Worm (Caenorhabditis elegans): Measurements from ENCODE around the gene F53F8.6.

Gene F53F8.6

ce11 chrV:20689481-20690039, 14.5 kb upstream of the F53F8.6 start, which contains the start of gene F53F8.3:
Gene F53F8.3 (minus strand): TSS chrV:20689531.
- TF ChIP-seq athp-1 (tag; optimal IDR thresholded peaks at IDR 0.05) (no peak), bed-1 (GFP tag; IDR thresholded peaks at IDR 0.05) (no peak), lin-40 (tag; optimal IDR thresholded peaks at IDR 0.05) (no peak), gei-17 (GFP tag; optimal IDR thresholded peaks at IDR 0.05) (no peak), Y53F4B.3 (GFP tag; IDR thresholded peaks at IDR 0.05) (no peak), lsl-1 (GFP tag; optimal IDR thresholded peaks at IDR 0.05) (no peak), B0261.1 (tag; optimal IDR thresholded peaks at IDR 0.05) (no peak), T07F8.4 (tag; optimal IDR thresholded peaks at IDR 0.05) (no peak), D2030.7 (GFP tag; IDR thresholded peaks at IDR 0.05) (no peak), atf-7 (tag; optimal IDR thresholded peaks at IDR 0.05) (no peak), snpc-1.3 (tag; optimal IDR thresholded peaks at IDR 0.05; ENCODE audit: insufficient read depth) (no peak), lsy-27 (tag; optimal IDR thresholded peaks at IDR 0.05; ENCODE audit: borderline replicate concordance, insufficient read depth) (no peak), B0019.2 (GFP tag; conservative IDR thresholded peaks at IDR 0.05) (no peak), madf-8 (GFP tag; conservative IDR thresholded peaks at IDR 0.05) (no peak), madf-6 (GFP tag; IDR thresholded peaks at IDR 0.05) (peak; percentile 58), ekl-4 (GFP tag; IDR thresholded peaks at IDR 0.05) (no peak), efl-1 (GFP tag; optimal IDR thresholded peaks at IDR 0.05) (peak; percentile 56), mel-28 (tag; optimal IDR thresholded peaks at IDR 0.05; ENCODE audit: borderline replicate concordance) (no peak), let-526 (GFP tag; IDR thresholded peaks at IDR 0.05) (no peak), aptf-2 (GFP tag; conservative IDR thresholded peaks at IDR 0.05) (peak; percentile 95), K12H6.12 (tag; optimal IDR thresholded peaks at IDR 0.05) (no peak), ztf-25 (GFP tag; IDR thresholded peaks at IDR 0.05) (no peak), ceh-79 (tag; optimal IDR thresholded peaks at IDR 0.05) (no peak), T26A5.8 (tag; optimal IDR thresholded peaks at IDR 0.05) (no peak), ceh-40 (GFP tag; IDR thresholded peaks at IDR 0.05) (no peak), F10E7.11 (tag; optimal IDR thresholded peaks at IDR 0.05) (no peak)

- TF ChIP-seq ceh-79 (tag; optimal IDR thresholded peaks at IDR 0.05) (no peak), ztf-6 (GFP tag; IDR thresholded peaks at IDR 0.05) (no peak), madf-6 (GFP tag; IDR thresholded peaks at IDR 0.05) (no peak), him-1 (tag; optimal IDR thresholded peaks at IDR 0.05) (no peak), Y56A3A.18 (GFP tag; IDR thresholded peaks at IDR 0.05) (no peak), repo-1 (tag; optimal IDR thresholded peaks at IDR 0.05) (no peak), chd-7 (tag; optimal IDR thresholded peaks at IDR 0.05) (no peak), bed-2 (GFP tag; IDR thresholded peaks at IDR 0.05) (no peak), mcd-1 (GFP tag; IDR thresholded peaks at IDR 0.05) (no peak), tbx-9 (tag; optimal IDR thresholded peaks at IDR 0.05; ENCODE audit: borderline replicate concordance) (no peak), tlf-1 (GFP tag; optimal IDR thresholded peaks at IDR 0.05) (no peak)
Observed at ce11 chrV:20691585-20691984, 12.4 kb upstream of the F53F8.6 start, which contains the start of gene F53F8.4. Gene F53F8.4 (minus strand): TSS chrV:20691685.

ce11 chrV:20692903-20693302, 11.1 kb upstream of the F53F8.6 start:
- TF ChIP-seq madf-3 (GFP tag; IDR thresholded peaks at IDR 0.05) (no peak), dpl-1 (GFP tag; optimal IDR thresholded peaks at IDR 0.05) (no peak), ama-1 (optimal IDR thresholded peaks at IDR 0.05) (no peak), ama-1 (GFP tag; optimal IDR thresholded peaks at IDR 0.05) (no peak), F37B4.10 (GFP tag; IDR thresholded peaks at IDR 0.05) (no peak), F52B5.7 (tag; optimal IDR thresholded peaks at IDR 0.05) (no peak), lin-40 (tag; optimal IDR thresholded peaks at IDR 0.05) (no peak)

All from whole organism, young adult.